Worm (Caenorhabditis elegans) whole organism, L2 larva: ENCODE results near the gene Y81B9A.1.

ENCODE experiments used
- aly-2 ChIP-seq: fragments of 150-350 bp; optimal IDR thresholded peaks from 2 replicates; lab custom pipeline; 2014; ENCODE audit warnings: missing biosample characterization, missing genetic modification characterization
- nhr-12 ChIP-seq: fragments of 150-350 bp; optimal IDR thresholded peaks from 2 replicates; lab custom pipeline; 2014; ENCODE audit warnings: missing biosample characterization, missing genetic modification characterization

DNA sequence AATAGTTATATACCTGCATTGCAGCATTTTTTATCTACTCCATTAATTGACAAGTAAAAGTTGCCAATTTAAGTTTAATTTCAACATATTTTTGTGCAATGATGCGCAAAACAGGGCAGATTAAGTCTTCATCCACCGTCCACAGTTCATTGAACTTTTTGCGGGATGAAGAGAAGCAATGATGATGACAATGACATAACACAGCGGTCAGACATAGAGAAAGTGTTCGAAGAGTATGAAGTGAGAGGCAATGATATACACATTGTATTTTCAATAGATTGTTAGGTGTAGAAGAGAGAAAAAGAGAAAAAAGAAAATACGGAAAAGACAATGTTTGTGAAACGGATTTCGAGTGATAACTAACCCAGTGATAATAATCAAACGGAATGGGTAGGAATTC is 34.7 kb downstream of the Y81B9A.1 start:
- TF ChIP-seq aly-2: no peak
- TF ChIP-seq nhr-12: no peak
